Worm (Caenorhabditis elegans) whole organism, L3 larva: ENCODE measurements around the gene srz-5.

ENCODE experiments used
- ZK546.5 ChIP-seq: sonication (generic microtip); optimal IDR thresholded peaks from 2 replicates; lab custom pipeline; 2017; ENCODE audit warnings: missing biosample characterization, missing genetic modification characterization
- aly-2 ChIP-seq: fragments of 150-350 bp; optimal IDR thresholded peaks from 2 replicates; lab custom pipeline; 2014; ENCODE audit warnings: missing biosample characterization, missing genetic modification characterization
- ceh-28 ChIP-seq: fragments of 150-350 bp; optimal IDR thresholded peaks from 2 replicates; lab custom pipeline; 2014; ENCODE audit warnings: missing biosample characterization, missing genetic modification reagents, missing genetic modification characterization
- ceh-82 ChIP-seq: fragments of 150-350 bp; optimal IDR thresholded peaks from 2 replicates; lab custom pipeline; 2014; ENCODE audit warnings: missing biosample characterization, missing genetic modification characterization
- daf-12 ChIP-seq: fragments of 150-350 bp; optimal IDR thresholded peaks from 2 replicates; lab custom pipeline; 2014; ENCODE audit warnings: missing biosample characterization, missing genetic modification reagents, missing genetic modification characterization
- elt-1 ChIP-seq: fragments of 150-350 bp; optimal IDR thresholded peaks from 2 replicates; lab custom pipeline; 2014; ENCODE audit warnings: missing biosample characterization, missing genetic modification characterization
- elt-2 ChIP-seq: sonication (generic microtip); optimal IDR thresholded peaks from 2 replicates; lab custom pipeline; 2016; ENCODE audit warnings: missing genetic modification reagents, mild to moderate bottlenecking, missing genetic modification characterization, missing compliant biosample characterization
- elt-3 ChIP-seq, 3 experiments: fragments of 150-350 bp in 1 of 3; sonication (generic microtip) in 2 of 3; optimal IDR thresholded peaks; 2 replicates in 2 of 3; 4 replicates in 1 of 3; lab custom pipeline; 2014 to 2017; ENCODE audit warnings: missing biosample characterization in 3 of 3, missing genetic modification characterization in 3 of 3
- eor-1 ChIP-seq, 2 experiments: fragments of 150-350 bp; optimal IDR thresholded peaks; 2 replicates each; lab custom pipeline; 2014 to 2018; ENCODE audit warnings: missing biosample characterization in 2 of 2, missing genetic modification characterization in 2 of 2
- fkh-10 ChIP-seq: sonication (generic microtip); optimal IDR thresholded peaks from 2 replicates; lab custom pipeline; 2017; ENCODE audit warnings: missing biosample characterization, missing genetic modification reagents, missing genetic modification characterization
- fkh-2 ChIP-seq: fragments of 150-350 bp; optimal IDR thresholded peaks from 2 replicates; lab custom pipeline; 2014; ENCODE audit warnings: missing biosample characterization, missing genetic modification reagents, missing genetic modification characterization
- fos-1 ChIP-seq: fragments of 150-350 bp; optimal IDR thresholded peaks from 2 replicates; lab custom pipeline; 2014; ENCODE audit warnings: missing biosample characterization, missing genetic modification characterization
- jun-1 ChIP-seq: fragments of 150-350 bp; optimal IDR thresholded peaks from 2 replicates; lab custom pipeline; 2014; ENCODE audit warnings: missing biosample characterization, missing genetic modification reagents, missing genetic modification characterization
- lin-15B ChIP-seq: fragments of 150-350 bp; optimal IDR thresholded peaks from 2 replicates; lab custom pipeline; 2014; ENCODE audit warnings: missing biosample characterization, missing genetic modification characterization
- lin-39 ChIP-seq: fragments of 150-350 bp; optimal IDR thresholded peaks from 2 replicates; lab custom pipeline; 2018; ENCODE audit warnings: missing biosample characterization, missing genetic modification reagents, missing genetic modification characterization
- lsy-12 ChIP-seq: sonication (generic microtip); optimal IDR thresholded peaks from 2 replicates; lab custom pipeline; 2016; ENCODE audit warnings: mild to moderate bottlenecking, missing genetic modification characterization, missing compliant biosample characterization
- mdl-1 ChIP-seq: fragments of 150-350 bp; optimal IDR thresholded peaks from 2 replicates; lab custom pipeline; 2014; ENCODE audit warnings: missing biosample characterization, missing genetic modification characterization
- mml-1 ChIP-seq: fragments of 150-350 bp; sonication (generic microtip); optimal IDR thresholded peaks from 3 replicates; lab custom pipeline; 2014; ENCODE audit warnings: missing biosample characterization, missing genetic modification characterization
- nfya-1 ChIP-seq: sonication (generic microtip); optimal IDR thresholded peaks from 2 replicates; lab custom pipeline; 2017; ENCODE audit warnings: missing genetic modification characterization, mild to moderate bottlenecking, missing compliant biosample characterization, antibody characterized with exemption, moderate library complexity; ENCODE audit not compliant: insufficient read depth
- nhr-11 ChIP-seq: fragments of 150-350 bp; optimal IDR thresholded peaks from 2 replicates; lab custom pipeline; 2014; ENCODE audit warnings: missing biosample characterization, missing genetic modification characterization
- nhr-12 ChIP-seq: fragments of 150-350 bp; optimal IDR thresholded peaks from 2 replicates; lab custom pipeline; 2014; ENCODE audit warnings: missing biosample characterization, missing genetic modification characterization
- nhr-23 ChIP-seq: fragments of 150-350 bp; optimal IDR thresholded peaks from 2 replicates; lab custom pipeline; 2014; ENCODE audit warnings: missing biosample characterization, missing genetic modification reagents, missing genetic modification characterization
- nhr-237 ChIP-seq: fragments of 150-350 bp; optimal IDR thresholded peaks from 2 replicates; lab custom pipeline; 2014; ENCODE audit warnings: missing biosample characterization, missing genetic modification characterization
- nhr-25 ChIP-seq: sonication (generic microtip); optimal IDR thresholded peaks from 2 replicates; lab custom pipeline; 2017; ENCODE audit warnings: missing biosample characterization, missing genetic modification characterization
- nhr-28 ChIP-seq: fragments of 150-350 bp; optimal IDR thresholded peaks from 2 replicates; lab custom pipeline; 2014; ENCODE audit warnings: missing biosample characterization, missing genetic modification characterization
- nhr-43 ChIP-seq: sonication (generic microtip); optimal IDR thresholded peaks from 2 replicates; lab custom pipeline; 2016; ENCODE audit warnings: mild to moderate bottlenecking, missing genetic modification characterization, missing compliant biosample characterization; ENCODE audit not compliant: poor library complexity, severe bottlenecking
- nhr-67 ChIP-seq: fragments of 150-350 bp; optimal IDR thresholded peaks from 2 replicates; lab custom pipeline; 2014; ENCODE audit warnings: missing biosample characterization, missing genetic modification characterization
- nhr-76 ChIP-seq: fragments of 150-350 bp; sonication (generic microtip); optimal IDR thresholded peaks from 5 replicates; lab custom pipeline; 2014; ENCODE audit warnings: missing biosample characterization, missing genetic modification characterization
- nhr-77 ChIP-seq: fragments of 150-350 bp; optimal IDR thresholded peaks from 2 replicates; lab custom pipeline; 2014; ENCODE audit warnings: missing biosample characterization, missing genetic modification characterization
- pha-4 ChIP-seq: fragments of 150-350 bp; optimal IDR thresholded peaks from 2 replicates; lab custom pipeline; 2014; ENCODE audit warnings: missing biosample characterization, missing genetic modification reagents, missing genetic modification characterization
- sea-2 ChIP-seq: fragments of 150-350 bp; sonication (generic microtip); optimal IDR thresholded peaks from 4 replicates; lab custom pipeline; 2014; ENCODE audit warnings: missing biosample characterization, missing genetic modification reagents, missing genetic modification characterization
- snpc-4 ChIP-seq: fragments of 150-350 bp; optimal IDR thresholded peaks from 2 replicates; lab custom pipeline; 2014; ENCODE audit warnings: missing biosample characterization, missing genetic modification characterization
- tbx-2 ChIP-seq: sonication (generic microtip); optimal IDR thresholded peaks from 2 replicates; lab custom pipeline; 2016; ENCODE audit warnings: mild to moderate bottlenecking, missing genetic modification characterization, missing compliant biosample characterization
- unc-39 ChIP-seq: sonication (generic microtip); optimal IDR thresholded peaks from 4 replicates; lab custom pipeline; 2017; ENCODE audit warnings: missing biosample characterization, missing genetic modification characterization
- ztf-11 ChIP-seq: fragments of 150-350 bp; optimal IDR thresholded peaks from 2 replicates; lab custom pipeline; 2014; ENCODE audit warnings: missing biosample characterization, missing genetic modification characterization

The srz-5 gene

ce11 chrII:3514631-3515030, at the start of gene srz-5:
Gene srz-5 (minus strand): TSS chrII:3514731.
- TF ChIP-seq daf-12 (tag; lab: Kevin White, UChicago) = no peak
- TF ChIP-seq pha-4 = no peak
- no peak for TF ChIP-seq tbx-2 (tag; lab: Kevin White, UChicago)
- TF ChIP-seq fkh-10 = no peak
- no peak for TF ChIP-seq snpc-4 (tag; lab: Kevin White, UChicago)

DNA sequence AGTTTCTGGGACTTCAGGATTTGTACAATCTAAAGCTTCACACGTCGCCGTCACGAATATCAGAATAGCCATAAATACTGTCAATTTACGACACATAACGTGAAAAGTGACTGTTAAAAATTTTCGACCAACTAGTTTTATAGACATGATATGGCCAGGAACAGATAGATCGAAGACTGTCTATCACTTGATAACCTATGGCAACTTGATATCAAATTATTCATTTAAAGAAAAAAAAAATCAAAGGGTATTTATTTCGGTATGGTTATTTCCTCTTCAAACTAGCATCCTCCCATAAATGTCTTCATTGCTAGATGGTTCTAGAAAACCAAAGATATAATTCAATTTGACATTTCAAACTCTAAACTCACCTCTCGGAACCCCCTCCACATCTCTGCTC, 47.9 kb upstream of the srz-5 start, which contains the start of gene W10G11.3:
TSS of gene W10G11.3 (minus strand) at position 101 of the 400 bp plus-strand sequence.
- TF ChIP-seq snpc-4 (tag; lab: Kevin White, UChicago) (no peak), nhr-11 (tag; lab: Kevin White, UChicago) (no peak), mdl-1 (no peak), unc-39 (tag; lab: Kevin White, UChicago) (no peak), ceh-82 (tag; lab: Kevin White, UChicago) (no peak), nhr-237 (tag; lab: Kevin White, UChicago) (no peak), ZK546.5 (no peak), ceh-28 (no peak)
- TF ChIP-seq, all 47 proteins: peak for 0

DNA sequence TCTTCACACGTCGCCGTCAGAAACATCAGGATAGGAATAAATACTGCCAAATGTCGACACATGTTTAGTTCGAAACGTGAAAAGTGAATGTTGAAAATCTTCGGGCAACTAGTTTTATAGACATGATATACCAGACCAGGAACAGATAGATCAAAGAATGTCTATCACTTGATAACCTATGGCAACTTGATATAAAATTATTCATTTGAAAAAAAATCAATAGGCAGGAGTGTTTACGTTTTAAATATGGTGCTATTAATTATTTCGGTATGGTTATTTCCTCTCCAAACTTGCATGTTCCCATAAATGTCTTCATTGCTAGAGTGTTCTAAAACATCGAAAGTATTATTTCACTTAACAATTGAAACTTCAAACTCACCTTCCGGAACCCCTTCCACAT, 47.0 kb upstream of the srz-5 start, which contains the start of gene W10G11.2:
TSS of gene W10G11.2 (minus strand) at position 101 of the 400 bp plus-strand sequence.
- TF ChIP-seq nfya-1 (tag; lab: Kevin White, UChicago) (no peak), nhr-237 (tag; lab: Kevin White, UChicago) (no peak), snpc-4 (tag; lab: Kevin White, UChicago) (no peak), nhr-11 (tag; lab: Kevin White, UChicago) (no peak), mml-1 (no peak), nhr-67 (tag; lab: Kevin White, UChicago) (no peak), fkh-2 (tag; lab: Kevin White, UChicago) (no peak), nhr-23 (no peak), elt-2 (tag; lab: Kevin White, UChicago) (no peak), fos-1 (tag; lab: Kevin White, UChicago) (no peak), sea-2 (no peak), eor-1 (tag; optimal IDR thresholded peaks at IDR 0.05; lab: Kevin White, UChicago) (no peak), ztf-11 (tag; lab: Kevin White, UChicago) (no peak), nhr-77 (tag; lab: Kevin White, UChicago) (no peak), nhr-28 (tag; lab: Kevin White, UChicago) (no peak), ZK546.5 (no peak), elt-1 (tag; lab: Kevin White, UChicago) (no peak), aly-2 (no peak), nhr-12 (tag; lab: Kevin White, UChicago) (no peak)

DNA sequence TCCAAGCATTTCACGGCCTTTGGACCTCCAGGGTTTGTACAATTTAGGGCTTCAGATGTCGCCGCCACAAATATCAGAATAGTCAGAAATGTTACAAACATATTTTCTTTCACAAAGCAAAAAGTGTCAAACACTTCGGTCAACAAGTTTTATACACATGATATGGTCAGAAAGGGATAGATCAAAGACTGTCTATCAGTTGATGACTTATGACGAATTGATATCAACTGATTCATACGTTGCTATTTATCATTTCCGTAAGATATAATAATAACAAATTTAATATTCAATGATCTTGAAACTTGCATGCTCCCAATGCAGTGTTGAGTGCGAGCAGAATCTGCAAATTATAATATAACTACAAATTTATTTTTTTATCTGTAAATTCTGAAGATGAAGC, 46.1 kb upstream of the srz-5 start, which contains the start of gene W10G11.1:
TSS of gene W10G11.1 (minus strand) at position 101 of the 400 bp plus-strand sequence.
- TF ChIP-seq aly-2 = no peak
- no peak for TF ChIP-seq elt-3 (tag; optimal IDR thresholded peaks at IDR 0.05; lab: Kevin White, UChicago)
- TF ChIP-seq mdl-1 = no peak
- no peak for TF ChIP-seq jun-1 (tag; lab: Kevin White, UChicago)
- TF ChIP-seq nhr-43 (tag; lab: Kevin White, UChicago) = no peak
- TF ChIP-seq lsy-12 (tag; lab: Kevin White, UChicago) = no peak
- TF ChIP-seq fos-1 (tag; lab: Kevin White, UChicago) = no peak
- TF ChIP-seq nhr-237 (tag; lab: Kevin White, UChicago) = no peak
- no peak for TF ChIP-seq lin-39
- TF ChIP-seq nhr-67 (tag; lab: Kevin White, UChicago) = no peak

- no peak for TF ChIP-seq jun-1 (tag; lab: Kevin White, UChicago)
Measured at ce11 chrII:3557417-3557816, 42.9 kb upstream of the srz-5 start, which contains the start of gene lgc-45. Gene lgc-45 (plus strand): TSS chrII:3557472.

- TF ChIP-seq nhr-11 (tag; lab: Kevin White, UChicago) = no peak
- no peak for TF ChIP-seq elt-2 (tag; lab: Kevin White, UChicago)
- no peak for TF ChIP-seq tbx-2 (tag; lab: Kevin White, UChicago)
- TF ChIP-seq fkh-10 = no peak
- no peak for TF ChIP-seq nhr-76 (tag; lab: Kevin White, UChicago)
- TF ChIP-seq lsy-12 (tag; lab: Kevin White, UChicago) = no peak
- no peak for TF ChIP-seq nhr-23
- TF ChIP-seq lin-15B (tag; lab: Kevin White, UChicago) = no peak
- TF ChIP-seq nhr-25 (tag; lab: Kevin White, UChicago) = no peak
- TF ChIP-seq ZK546.5 = no peak
- no peak for TF ChIP-seq eor-1 (tag; optimal IDR thresholded peaks at IDR 0.05; lab: Kevin White, UChicago)
Measured at ce11 chrII:3556584-3556983, 42.1 kb upstream of the srz-5 start.
